Fruit fly (Drosophila melanogaster) whole organism, larva: ENCODE measurements around the gene dar1.

Experiments used
- noc ChIP-seq: fragments of 200-800 bp; sonication (Bioruptor generic); optimal IDR thresholded peaks from 3 replicates; lab custom pipeline; 2019; ENCODE audit warnings: missing biosample characterization, mild to moderate bottlenecking, missing genetic modification characterization, moderate library complexity

The dar1 gene

DNA sequence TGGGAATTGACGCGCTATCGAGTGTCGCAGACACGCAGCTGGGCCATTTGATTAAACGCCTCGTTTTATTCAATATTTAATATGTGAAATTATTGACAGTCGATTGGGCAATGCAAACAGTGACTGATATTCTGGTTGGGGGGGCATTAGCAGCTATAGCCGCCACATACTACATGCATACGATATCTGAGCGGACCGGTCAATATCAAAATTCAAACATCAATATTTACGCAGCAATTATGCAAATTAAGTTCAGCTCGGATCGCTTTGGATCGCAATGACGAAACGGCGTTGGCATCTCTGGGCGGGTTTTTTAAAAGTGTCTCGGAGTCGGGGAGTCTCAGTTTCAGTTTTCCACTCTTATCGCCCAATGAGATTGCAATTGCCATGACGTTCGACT, 65.5 kb downstream of the dar1 start:
- TF ChIP-seq noc (tag; lab: Kevin White, UChicago): no peak

DNA sequence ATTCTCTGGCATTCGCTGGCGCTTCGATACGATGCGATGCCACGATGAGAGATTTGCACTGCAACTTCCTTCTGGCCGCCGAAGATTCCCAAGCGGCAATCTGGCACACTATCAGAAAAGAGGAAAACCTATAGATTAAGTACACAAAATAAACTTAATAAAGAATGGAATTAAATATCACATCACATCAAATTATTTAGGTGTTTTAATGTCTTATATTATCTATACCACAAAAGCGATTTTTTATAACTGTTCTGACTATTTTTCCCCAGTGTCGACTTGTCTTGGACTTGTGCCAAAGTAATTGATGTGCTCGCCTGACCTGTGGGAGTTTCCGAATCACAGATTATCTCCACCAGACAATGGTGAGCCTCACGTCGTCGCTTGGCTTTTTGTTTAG, 69.2 kb downstream of the dar1 start:
- no peak for TF ChIP-seq noc (tag; lab: Kevin White, UChicago)

DNA sequence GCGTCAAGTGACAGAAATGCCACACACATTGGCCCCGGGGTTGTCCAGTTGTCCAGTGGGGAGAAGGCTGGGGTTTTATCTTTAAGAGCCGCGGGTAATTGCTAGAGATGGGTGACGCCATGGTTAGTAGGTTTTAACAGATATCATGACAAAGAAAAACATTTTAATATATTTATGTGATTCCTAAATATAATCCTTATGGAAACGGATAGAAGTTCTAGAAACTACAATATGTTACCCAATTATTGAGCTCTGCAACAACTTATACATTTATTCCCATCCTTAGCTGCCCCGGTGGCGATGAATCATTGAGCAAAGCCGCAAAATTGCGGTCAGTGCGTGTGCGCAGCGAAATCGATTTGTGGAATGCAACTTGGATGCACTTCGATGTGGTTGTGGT, 75.9 kb downstream of the dar1 start:
- no peak for TF ChIP-seq noc (tag; lab: Kevin White, UChicago)

DNA sequence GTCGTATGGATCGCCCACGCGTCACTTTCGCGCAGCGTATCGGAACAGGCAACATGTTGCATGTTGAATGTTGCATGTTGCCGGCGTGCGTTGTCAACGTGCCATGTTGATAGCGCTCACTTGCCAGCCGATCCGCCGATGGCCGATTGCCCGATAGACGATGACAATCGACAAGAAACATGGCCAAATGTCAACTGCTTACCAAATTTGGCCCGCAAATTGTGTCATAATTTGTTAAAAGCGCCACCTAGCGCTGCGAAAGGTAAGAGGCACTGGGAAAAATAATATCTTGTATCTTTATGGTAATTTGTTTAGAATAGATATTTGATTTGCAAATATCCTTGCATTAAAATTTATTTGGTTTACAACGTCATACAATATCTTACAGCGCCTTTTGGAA, 76.3 kb downstream of the dar1 start:
- no peak for TF ChIP-seq noc (tag; lab: Kevin White, UChicago)
